Fruit fly (Drosophila melanogaster) whole organism, adult: ENCODE measurements around the gene CG32982.

Source experiments
- CG11617 ChIP-seq: fragments of 200-800 bp; sonication (Bioruptor generic); optimal IDR thresholded peaks from 2 replicates; lab custom pipeline; 2017; ENCODE audit warnings: mild to moderate bottlenecking, missing biosample characterization, missing genetic modification reagents, missing genetic modification characterization
- CG12768 ChIP-seq: fragments of 200-800 bp; sonication (Bioruptor generic); optimal IDR thresholded peaks from 2 replicates; lab custom pipeline; 2017; ENCODE audit warnings: missing biosample characterization, missing genetic modification characterization, mild to moderate bottlenecking, moderate library complexity, missing genetic modification reagents
- CG14711 ChIP-seq: fragments of 200-800 bp; sonication (Bioruptor generic); optimal IDR thresholded peaks from 2 replicates; lab custom pipeline; 2018; ENCODE audit warnings: missing biosample characterization, mild to moderate bottlenecking, missing genetic modification characterization, moderate library complexity
- CG1620 ChIP-seq: fragments of 200-800 bp; sonication (Bioruptor generic); optimal IDR thresholded peaks from 2 replicates; lab custom pipeline; 2016; ENCODE audit warnings: missing biosample characterization, missing genetic modification characterization
- CG33017 ChIP-seq: fragments of 200-800 bp; sonication (Bioruptor generic); optimal IDR thresholded peaks from 2 replicates; lab custom pipeline; 2018; ENCODE audit warnings: missing biosample characterization, mild to moderate bottlenecking, missing genetic modification characterization, moderate library complexity
- CG5204 ChIP-seq: fragments of 200-800 bp; sonication (Bioruptor generic); optimal IDR thresholded peaks from 2 replicates; lab custom pipeline; 2016; ENCODE audit warnings: missing biosample characterization, missing genetic modification characterization
- CG7045 ChIP-seq: fragments of 200-800 bp; sonication (Bioruptor generic); optimal IDR thresholded peaks from 2 replicates; lab custom pipeline; 2017; ENCODE audit warnings: missing biosample characterization, mild to moderate bottlenecking, missing genetic modification characterization
- CG7101 ChIP-seq: fragments of 200-800 bp; sonication (Bioruptor generic); optimal IDR thresholded peaks from 2 replicates; lab custom pipeline; 2018; ENCODE audit warnings: missing biosample characterization, mild to moderate bottlenecking, missing genetic modification characterization, moderate library complexity
- Clk ChIP-seq: fragments of 200-800 bp; sonication (Bioruptor generic); optimal IDR thresholded peaks from 2 replicates; lab custom pipeline; 2017; ENCODE audit warnings: missing biosample characterization, missing genetic modification characterization
- Crg-1 ChIP-seq: fragments of 200-800 bp; sonication (Bioruptor generic); optimal IDR thresholded peaks from 2 replicates; lab custom pipeline; 2016; ENCODE audit warnings: missing biosample characterization, missing genetic modification characterization
- Hr96 ChIP-seq: fragments of 200-800 bp; sonication (Bioruptor generic); optimal IDR thresholded peaks from 2 replicates; lab custom pipeline; 2016; ENCODE audit warnings: missing biosample characterization, missing genetic modification characterization
- Mnt ChIP-seq: fragments of 200-800 bp; sonication (Bioruptor generic); optimal IDR thresholded peaks from 2 replicates; lab custom pipeline; 2016; ENCODE audit warnings: missing biosample characterization, mild to moderate bottlenecking, missing genetic modification characterization
- bab1 ChIP-seq: fragments of 200-800 bp; sonication (Bioruptor generic); optimal IDR thresholded peaks from 3 replicates; lab custom pipeline; 2019; ENCODE audit warnings: missing biosample characterization, mild to moderate bottlenecking, missing genetic modification characterization, moderate library complexity
- cic ChIP-seq: fragments of 200-800 bp; sonication (Bioruptor generic); optimal IDR thresholded peaks from 2 replicates; lab custom pipeline; 2017; ENCODE audit warnings: missing biosample characterization, mild to moderate bottlenecking, missing genetic modification characterization, moderate library complexity
- cnc ChIP-seq, 2 experiments: fragments of >200 bp; optimal IDR thresholded peaks; 2 replicates each; lab custom pipeline; 2017
- kay ChIP-seq: fragments of 200-800 bp; sonication (Bioruptor generic); peaks from one replicate; lab custom pipeline; 2016; ENCODE audit warnings: missing biosample characterization, missing genetic modification characterization, borderline replicate concordance
- ovo ChIP-seq: fragments of 200-800 bp; sonication (Bioruptor generic); optimal IDR thresholded peaks from 2 replicates; lab custom pipeline; 2016; ENCODE audit warnings: missing biosample characterization, missing genetic modification characterization
- pad ChIP-seq: fragments of 200-800 bp; sonication (Bioruptor generic); optimal IDR thresholded peaks from 3 replicates; lab custom pipeline; 2017; ENCODE audit warnings: missing biosample characterization, missing genetic modification characterization, mild to moderate bottlenecking, moderate library complexity, missing genetic modification reagents
- tj ChIP-seq: fragments of 200-800 bp; sonication (Bioruptor generic); optimal IDR thresholded peaks from 3 replicates; lab custom pipeline; 2017; ENCODE audit warnings: missing biosample characterization, mild to moderate bottlenecking, missing genetic modification characterization, moderate library complexity
- toe ChIP-seq: fragments of 200-800 bp; sonication (Bioruptor generic); optimal IDR thresholded peaks from 2 replicates; lab custom pipeline; 2016; ENCODE audit warnings: missing biosample characterization, missing genetic modification characterization

The CG32982 gene

dm6 chr2L:9190270-9190669 lies 64.7 kb downstream of the CG32982 start:
- TF ChIP-seq kay: no peak
- TF ChIP-seq pad (GFP tag; lab: Kevin White, UChicago): no peak
- no peak for TF ChIP-seq cic (GFP tag; lab: Kevin White, UChicago)
- no peak for TF ChIP-seq Clk
- no peak for TF ChIP-seq CG1620
- TF ChIP-seq bab1 (GFP tag; lab: Kevin White, UChicago): no peak
- TF ChIP-seq CG33017 (tag; lab: Kevin White, UChicago): no peak

DNA sequence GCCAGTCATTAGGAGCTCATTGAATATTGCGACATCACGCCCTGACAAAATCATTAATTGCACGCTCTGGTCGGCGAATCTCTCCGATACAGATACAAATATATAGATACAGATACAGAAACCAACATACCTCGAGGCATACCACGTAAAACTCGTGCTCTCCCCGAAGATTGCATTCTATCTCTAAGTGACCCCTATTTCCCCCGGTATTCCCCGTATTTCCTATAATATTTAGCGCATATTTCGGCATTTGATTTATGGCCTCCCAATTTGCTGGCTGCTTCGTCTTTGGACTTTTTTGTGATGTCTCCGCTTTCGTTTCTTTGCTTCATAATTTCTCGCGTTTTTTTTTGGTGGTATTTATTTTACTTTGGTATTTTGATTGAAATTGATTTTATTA lies 66.8 kb downstream of the CG32982 start:
- TF ChIP-seq CG1620 (no peak), cic (GFP tag; lab: Kevin White, UChicago) (no peak), Mnt (GFP tag; lab: Kevin White, UChicago) (no peak), CG7045 (no peak), CG12768 (GFP tag; lab: Kevin White, UChicago) (no peak), CG33017 (tag; lab: Kevin White, UChicago) (no peak), cnc (optimal IDR thresholded peaks at IDR 0.05; lab: Kevin White, UChicago) (no peak), Hr96 (GFP tag; lab: Kevin White, UChicago) (no peak), CG7101 (tag; lab: Kevin White, UChicago) (no peak), CG14711 (tag; lab: Kevin White, UChicago) (no peak), Crg-1 (no peak), Clk (no peak), tj (GFP tag; lab: Kevin White, UChicago) (no peak), bab1 (GFP tag; lab: Kevin White, UChicago) (no peak), kay (no peak), CG5204 (GFP tag; lab: Kevin White, UChicago) (no peak), CG11617 (no peak), pad (GFP tag; lab: Kevin White, UChicago) (no peak), ovo (no peak), toe (GFP tag; lab: Kevin White, UChicago) (no peak)

DNA sequence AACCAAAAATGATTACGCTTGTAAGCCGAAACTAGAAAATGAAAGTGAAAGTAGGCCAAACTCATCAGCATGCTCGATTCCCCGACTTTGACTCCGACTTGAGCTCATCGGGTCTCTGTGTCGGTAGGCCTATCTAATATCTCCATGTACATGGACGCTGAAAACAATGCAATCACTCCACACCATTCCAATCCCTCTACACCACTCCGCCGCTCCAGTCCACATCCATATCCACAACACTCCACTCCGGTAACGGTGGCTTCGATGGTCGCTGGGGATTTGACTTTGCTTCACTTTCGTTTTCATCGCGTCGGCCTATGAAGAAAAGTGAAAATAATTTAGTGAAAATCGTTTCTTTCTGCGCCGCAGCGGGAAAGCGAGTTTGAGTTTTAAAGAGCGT lies 68.1 kb downstream of the CG32982 start:
- no peak for TF ChIP-seq cic (GFP tag; lab: Kevin White, UChicago)
- TF ChIP-seq tj (GFP tag; lab: Kevin White, UChicago): no peak
- no peak for TF ChIP-seq CG11617
- no peak for TF ChIP-seq CG12768 (GFP tag; lab: Kevin White, UChicago)

dm6 chr2L:9194663-9195062 lies 69.1 kb downstream of the CG32982 start:
- TF ChIP-seq CG7045 (no peak), ovo (no peak), tj (GFP tag; lab: Kevin White, UChicago) (no peak), Crg-1 (no peak), CG14711 (tag; lab: Kevin White, UChicago) (no peak), CG7101 (tag; lab: Kevin White, UChicago) (no peak), cic (GFP tag; lab: Kevin White, UChicago) (no peak), CG11617 (no peak), kay (no peak), cnc (optimal IDR thresholded peaks at IDR 0.05; lab: Kevin White, UChicago) (no peak), CG12768 (GFP tag; lab: Kevin White, UChicago) (no peak), CG33017 (tag; lab: Kevin White, UChicago) (no peak), Mnt (GFP tag; lab: Kevin White, UChicago) (no peak)

- TF ChIP-seq CG5204 (GFP tag; lab: Kevin White, UChicago) (no peak), Hr96 (GFP tag; lab: Kevin White, UChicago) (no peak), CG11617 (no peak), Crg-1 (no peak), CG7101 (tag; lab: Kevin White, UChicago) (no peak), CG1620 (no peak), CG14711 (tag; lab: Kevin White, UChicago) (no peak), CG12768 (GFP tag; lab: Kevin White, UChicago) (no peak), bab1 (GFP tag; lab: Kevin White, UChicago) (no peak), CG33017 (tag; lab: Kevin White, UChicago) (no peak), ovo (no peak), Mnt (GFP tag; lab: Kevin White, UChicago) (no peak), cic (GFP tag; lab: Kevin White, UChicago) (no peak), tj (GFP tag; lab: Kevin White, UChicago) (no peak), Clk (no peak), cnc (optimal IDR thresholded peaks at IDR 0.05; lab: Kevin White, UChicago) (no peak)
Measured at dm6 chr2L:9198340-9198887, 72.9 kb downstream of the CG32982 start.

DNA sequence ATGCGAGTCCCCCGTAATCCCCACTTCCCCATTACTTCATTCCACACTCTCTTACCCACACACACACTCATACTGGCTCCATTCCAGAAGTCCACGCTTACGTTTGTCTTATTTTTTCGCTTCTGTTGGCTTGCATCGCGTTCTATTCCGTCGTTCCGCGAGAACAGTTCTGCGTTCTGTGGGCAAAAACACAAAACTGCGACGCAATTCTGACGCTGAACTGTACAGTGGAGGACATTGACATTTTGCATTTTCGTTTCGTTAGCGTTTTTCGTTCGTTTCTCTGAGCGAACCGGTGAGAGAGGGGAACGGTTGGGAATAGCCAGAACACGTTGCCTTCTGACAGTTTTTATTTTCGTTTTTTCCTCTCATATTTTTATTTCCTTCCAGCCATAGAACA lies 77.9 kb downstream of the CG32982 start:
- TF ChIP-seq Hr96 (GFP tag; lab: Kevin White, UChicago) (no peak), CG12768 (GFP tag; lab: Kevin White, UChicago) (peak; percentile 53), CG1620 (no peak), CG5204 (GFP tag; lab: Kevin White, UChicago) (no peak), CG11617 (peak; percentile 21), bab1 (GFP tag; lab: Kevin White, UChicago) (peak; percentile 64), ovo (peak; percentile 7), CG7101 (tag; lab: Kevin White, UChicago) (peak; percentile 22), tj (GFP tag; lab: Kevin White, UChicago) (peak; percentile 89), CG14711 (tag; lab: Kevin White, UChicago) (no peak), cic (GFP tag; lab: Kevin White, UChicago) (peak; percentile 72), pad (GFP tag; lab: Kevin White, UChicago) (peak; percentile 8), Crg-1 (no peak), cnc (optimal IDR thresholded peaks at IDR 0.05; lab: Kevin White, UChicago) (no peak), Mnt (GFP tag; lab: Kevin White, UChicago) (peak; percentile 35), Clk (peak; percentile 11), kay (peak; percentile 95), toe (GFP tag; lab: Kevin White, UChicago) (peak; percentile 11), CG33017 (tag; lab: Kevin White, UChicago) (peak; percentile 26), CG7045 (no peak)
